Worm (Caenorhabditis elegans): ENCODE data around the gene Y46H3D.1.

Gene Y46H3D.1

DNA sequence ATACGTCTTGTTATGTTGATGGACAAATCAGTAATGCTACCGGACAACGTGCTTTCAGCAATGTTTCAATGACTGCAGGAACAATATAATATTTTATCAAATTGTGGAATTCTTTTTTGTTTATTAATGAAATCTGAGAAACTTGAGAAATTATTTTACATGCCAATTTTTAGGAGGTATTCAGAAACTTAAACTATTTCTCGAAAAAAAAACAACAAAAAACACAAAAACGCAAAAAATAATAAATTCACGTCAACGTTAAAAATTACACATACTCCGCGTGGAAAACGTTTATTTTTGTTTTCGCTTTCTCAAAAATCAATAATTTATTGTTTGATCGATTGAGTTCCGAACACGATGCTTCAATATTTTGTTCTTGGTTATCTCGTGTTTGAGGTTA lies at the start of gene Y46H3D.1:
Gene Y46H3D.1, plus strand, starts transcription at position 301 of the 400 bp plus-strand sequence.
- TF ChIP-seq W03F9.2 (tag; optimal IDR thresholded peaks at IDR 0.05), result no peak
- TF ChIP-seq him-1 (tag; optimal IDR thresholded peaks at IDR 0.05), result no peak
- no peak for TF ChIP-seq dao-5 (tag; optimal IDR thresholded peaks at IDR 0.05)

- TF ChIP-seq dao-5 (tag; optimal IDR thresholded peaks at IDR 0.05), result no peak
- no peak for TF ChIP-seq him-1 (tag; optimal IDR thresholded peaks at IDR 0.05)
- TF ChIP-seq W03F9.2 (tag; optimal IDR thresholded peaks at IDR 0.05), result no peak
These were observed 48.4 kb upstream of the Y46H3D.1 start, which contains the start of gene F16B4.4 for ce11 chrV:1593799-1594420. TSS of gene F16B4.4 (plus strand) at chrV:1594019.

ce11 chrV:1594554-1595092 lies 47.7 kb upstream of the Y46H3D.1 start:
- TF ChIP-seq dao-5 (tag; optimal IDR thresholded peaks at IDR 0.05), result no peak
- TF ChIP-seq W03F9.2 (tag; optimal IDR thresholded peaks at IDR 0.05), result no peak
- no peak for TF ChIP-seq him-1 (tag; optimal IDR thresholded peaks at IDR 0.05)

DNA sequence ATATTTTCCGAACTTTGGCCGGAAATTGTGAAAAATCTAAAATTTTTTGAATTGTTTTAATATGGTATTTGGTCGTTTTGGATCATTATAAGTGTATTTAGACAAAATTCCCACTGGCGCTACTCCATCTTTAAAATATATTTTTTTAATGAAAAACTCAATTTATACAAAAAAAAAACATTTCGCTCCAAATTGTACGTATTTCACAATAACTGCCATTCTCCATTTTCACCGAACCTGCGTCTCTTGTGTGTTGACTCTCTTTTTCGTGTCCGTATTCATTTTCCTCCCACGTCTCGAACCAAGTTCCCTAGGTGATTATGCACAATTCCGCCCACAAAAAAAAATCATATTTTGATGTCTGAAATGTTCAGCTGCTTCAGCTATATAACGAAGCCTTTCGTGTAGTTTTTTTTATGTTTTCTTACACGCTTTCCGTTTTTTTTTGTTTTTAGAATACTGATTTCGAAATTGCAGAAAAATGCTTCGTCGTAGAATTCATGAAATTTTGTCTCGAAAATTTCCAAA lies 41.7 kb upstream of the Y46H3D.1 start, which contains the start of gene F16B4.2:
Gene F16B4.2, plus strand, starts transcription at position 478 of the 528 bp plus-strand sequence.
- TF ChIP-seq dao-5 (tag; optimal IDR thresholded peaks at IDR 0.05) (no peak), him-1 (tag; optimal IDR thresholded peaks at IDR 0.05) (no peak), W03F9.2 (tag; optimal IDR thresholded peaks at IDR 0.05) (no peak)

DNA sequence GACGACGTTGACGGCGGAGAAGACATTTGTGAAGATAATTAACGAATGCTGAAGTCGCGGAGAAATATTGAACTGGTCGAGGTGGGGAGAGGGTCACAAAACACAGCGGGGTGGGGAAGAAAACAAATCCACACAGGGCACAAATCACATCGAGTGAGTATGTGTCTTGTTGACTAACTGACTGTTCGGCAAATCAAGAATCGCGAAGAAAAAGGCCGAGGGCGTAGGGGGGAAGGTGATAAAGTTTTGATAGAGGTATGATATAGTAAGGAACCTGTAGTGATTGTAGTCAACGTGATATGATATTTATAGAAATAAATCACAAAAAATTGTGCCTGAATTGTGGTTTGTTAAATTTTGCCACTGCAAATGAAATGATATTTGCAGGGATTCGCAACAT lies 34.5 kb upstream of the Y46H3D.1 start, which contains the start of gene nhr-178:
Gene nhr-178, minus strand, starts transcription at position 164 of the 400 bp plus-strand sequence.
- TF ChIP-seq W03F9.2 (tag; optimal IDR thresholded peaks at IDR 0.05) (no peak), dao-5 (tag; optimal IDR thresholded peaks at IDR 0.05) (no peak), him-1 (tag; optimal IDR thresholded peaks at IDR 0.05) (no peak)

DNA sequence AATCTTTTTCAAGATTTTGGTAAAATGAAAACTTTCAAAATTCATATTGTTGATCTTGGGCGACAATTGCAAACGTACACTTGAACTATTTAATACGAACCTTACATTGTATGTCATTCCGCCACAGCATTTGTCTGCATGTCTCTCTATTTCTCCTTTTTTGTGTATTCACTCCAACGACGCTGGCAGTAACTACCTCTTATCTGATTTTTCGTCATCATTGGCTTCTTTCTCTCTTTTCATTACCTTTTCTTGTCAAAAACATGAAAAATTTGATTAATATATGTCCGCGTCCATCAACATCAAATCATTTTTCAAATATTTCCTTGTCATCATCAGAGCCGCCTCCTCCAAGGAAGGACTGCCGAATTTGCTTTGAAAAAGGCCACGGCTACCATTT lies 32.2 kb upstream of the Y46H3D.1 start, which contains the start of gene nhr-177:
Gene nhr-177, plus strand, starts transcription at position 167 of the 400 bp plus-strand sequence.
- TF ChIP-seq dao-5 (tag; optimal IDR thresholded peaks at IDR 0.05) (no peak), him-1 (tag; optimal IDR thresholded peaks at IDR 0.05) (no peak), W03F9.2 (tag; optimal IDR thresholded peaks at IDR 0.05) (no peak)

DNA sequence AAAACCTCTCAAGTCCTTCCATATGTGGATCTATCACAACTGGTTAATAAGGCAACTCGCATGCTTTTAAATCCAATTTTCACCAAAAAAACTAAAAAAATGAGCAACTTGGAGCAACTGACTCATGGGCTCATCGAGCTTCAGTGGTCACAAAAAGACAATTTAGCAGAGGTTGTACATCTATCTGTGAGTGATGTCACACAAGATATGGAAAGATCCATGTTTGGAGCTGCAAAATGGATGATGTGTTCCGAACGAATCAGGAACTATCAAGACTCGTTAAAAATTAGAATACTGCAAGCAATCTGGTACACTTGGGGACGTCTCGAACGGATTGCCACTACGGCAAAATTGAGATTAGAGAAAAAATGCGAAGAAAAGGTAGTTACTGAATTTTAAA lies 30.7 kb upstream of the Y46H3D.1 start:
- TF ChIP-seq him-1 (tag; optimal IDR thresholded peaks at IDR 0.05) (no peak), dao-5 (tag; optimal IDR thresholded peaks at IDR 0.05) (no peak), W03F9.2 (tag; optimal IDR thresholded peaks at IDR 0.05) (no peak)

- TF ChIP-seq W03F9.2 (tag; optimal IDR thresholded peaks at IDR 0.05) (no peak), dao-5 (tag; optimal IDR thresholded peaks at IDR 0.05) (no peak), him-1 (tag; optimal IDR thresholded peaks at IDR 0.05) (no peak)
These were observed 27.6 kb upstream of the Y46H3D.1 start, which contains the start of gene srbc-41 for ce11 chrV:1614726-1615125. TSS of gene srbc-41 (minus strand) at chrV:1614826.

DNA sequence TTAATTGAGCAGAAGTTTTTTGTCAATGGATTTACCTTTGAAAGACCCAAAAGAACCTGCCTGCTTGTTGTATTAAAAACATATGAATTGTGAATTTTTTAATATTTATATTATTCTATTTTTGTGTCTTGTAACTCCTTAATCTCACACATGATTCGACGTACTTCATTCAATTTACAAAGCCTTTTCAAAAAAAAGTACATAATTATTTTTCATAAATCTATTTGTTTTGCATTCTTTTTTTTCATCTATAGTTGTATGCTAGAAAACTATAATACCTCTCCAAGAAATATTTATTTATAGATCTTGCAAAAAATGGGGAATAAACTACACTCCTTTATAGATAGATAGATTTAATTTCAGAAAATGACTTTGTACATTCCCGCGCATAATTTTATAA lies 23.5 kb upstream of the Y46H3D.1 start, which contains the start of gene nhr-179:
Gene nhr-179, minus strand, starts transcription at position 101 of the 400 bp plus-strand sequence.
- TF ChIP-seq W03F9.2 (tag; optimal IDR thresholded peaks at IDR 0.05) (no peak), dao-5 (tag; optimal IDR thresholded peaks at IDR 0.05) (no peak), him-1 (tag; optimal IDR thresholded peaks at IDR 0.05) (no peak)

ce11 chrV:1620537-1620936 lies 21.8 kb upstream of the Y46H3D.1 start:
- TF ChIP-seq dao-5 (tag; optimal IDR thresholded peaks at IDR 0.05) (no peak), him-1 (tag; optimal IDR thresholded peaks at IDR 0.05) (no peak), W03F9.2 (tag; optimal IDR thresholded peaks at IDR 0.05) (no peak)

DNA sequence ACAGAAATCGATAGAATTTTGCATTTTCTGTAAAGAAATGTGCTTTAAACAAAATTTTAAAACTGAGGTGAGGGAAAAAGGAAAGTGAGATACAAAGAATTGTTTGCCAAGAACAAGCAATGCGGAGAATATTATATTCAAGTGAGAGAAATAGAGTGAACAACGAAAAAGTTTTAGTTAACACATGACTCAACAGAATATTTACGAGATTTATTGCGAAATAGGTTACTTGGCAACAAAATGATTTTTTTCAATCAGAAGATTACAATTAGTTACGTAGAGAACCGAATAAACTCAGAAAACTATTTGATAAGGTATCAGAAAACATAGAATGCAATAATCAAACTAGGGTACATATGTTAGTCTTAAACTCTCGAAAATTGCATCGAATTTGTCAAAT lies 20.8 kb upstream of the Y46H3D.1 start, which contains the start of gene nhr-117:
Gene nhr-117, minus strand, starts transcription at position 27 of the 400 bp plus-strand sequence.
- TF ChIP-seq him-1 (tag; optimal IDR thresholded peaks at IDR 0.05), result no peak
- TF ChIP-seq dao-5 (tag; optimal IDR thresholded peaks at IDR 0.05), result no peak
- no peak for TF ChIP-seq W03F9.2 (tag; optimal IDR thresholded peaks at IDR 0.05)

DNA sequence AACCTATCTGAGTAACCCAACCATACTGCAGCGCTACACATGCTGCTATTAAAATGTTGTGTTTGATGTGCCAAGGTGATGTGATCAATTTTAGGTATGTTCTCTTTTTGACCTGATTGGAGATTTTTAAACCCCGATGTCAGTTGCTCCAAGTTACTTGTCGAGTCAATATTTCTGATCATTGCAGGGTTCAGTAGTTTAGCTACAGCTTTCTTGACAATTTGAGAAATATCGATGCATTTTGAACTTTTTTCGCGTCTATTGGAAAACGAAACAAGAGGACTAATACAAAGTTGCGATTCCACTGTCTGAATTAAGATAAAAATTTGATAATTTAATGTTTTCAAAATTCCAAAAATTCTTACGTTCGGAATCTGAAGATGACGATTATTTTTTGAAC lies 18.9 kb upstream of the Y46H3D.1 start:
- TF ChIP-seq dao-5 (tag; optimal IDR thresholded peaks at IDR 0.05) (no peak), W03F9.2 (tag; optimal IDR thresholded peaks at IDR 0.05) (no peak), him-1 (tag; optimal IDR thresholded peaks at IDR 0.05) (no peak)

ce11 chrV:1624340-1624739 lies 18.0 kb upstream of the Y46H3D.1 start, which contains the start of gene nhr-110:
TSS of gene nhr-110 (minus strand) at chrV:1624440.
- no peak for TF ChIP-seq W03F9.2 (tag; optimal IDR thresholded peaks at IDR 0.05)
- no peak for TF ChIP-seq dao-5 (tag; optimal IDR thresholded peaks at IDR 0.05)
- TF ChIP-seq him-1 (tag; optimal IDR thresholded peaks at IDR 0.05), result no peak

- TF ChIP-seq dao-5 (tag; optimal IDR thresholded peaks at IDR 0.05) (no peak), W03F9.2 (tag; optimal IDR thresholded peaks at IDR 0.05) (no peak), him-1 (tag; optimal IDR thresholded peaks at IDR 0.05) (no peak)
These were observed 15.6 kb upstream of the Y46H3D.1 start, which contains the start of gene nhr-237 for ce11 chrV:1626720-1627119. TSS of gene nhr-237 (minus strand) at chrV:1626820.

All from whole organism, L4/young adult.